Worm (Caenorhabditis elegans): ENCODE results near the gene C08B6.5.

The C08B6.5 gene

DNA sequence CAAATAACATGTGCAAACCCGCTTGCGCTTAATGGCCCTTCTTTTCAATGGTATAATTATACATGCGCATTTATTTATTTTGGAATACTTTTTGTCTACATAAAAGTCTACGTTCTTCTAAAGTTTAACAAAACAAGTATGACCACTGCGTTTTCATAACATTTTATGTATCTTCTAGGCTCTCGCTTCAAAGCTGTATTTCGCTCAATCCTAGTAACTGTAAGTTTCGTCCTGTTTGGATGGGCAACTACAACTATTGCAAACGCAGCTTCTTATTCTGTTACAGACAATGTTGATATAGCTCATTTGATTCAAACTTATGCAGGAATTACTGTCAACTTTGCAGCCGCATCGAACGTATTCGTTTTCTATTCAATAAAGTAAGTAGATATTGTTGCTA lies 32.2 kb downstream of the C08B6.5 start, which contains the start of gene srsx-27:
TSS of gene srsx-27 (plus strand) at position 301 of the 400 bp plus-strand sequence.
- no peak for TF ChIP-seq unc-62 (GFP tag; optimal IDR thresholded peaks at IDR 0.05)

DNA sequence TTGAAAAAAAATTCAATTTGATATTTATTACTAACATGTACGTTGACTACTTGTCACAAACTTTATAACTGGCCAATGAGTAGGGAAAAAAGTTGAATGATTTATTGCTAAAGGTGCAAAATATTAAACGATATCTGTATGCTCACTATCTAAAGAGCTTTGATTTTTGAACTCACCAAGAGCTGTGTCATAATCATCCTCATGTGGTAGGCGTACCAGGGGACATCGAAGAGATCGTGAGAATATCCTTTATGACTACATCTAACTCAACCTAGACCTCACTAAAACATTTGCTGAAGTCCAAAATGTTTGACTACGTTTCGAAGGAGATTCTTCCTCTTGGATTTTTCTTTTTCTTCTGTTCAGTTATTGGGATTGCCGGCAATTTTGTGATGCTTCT lies 34.7 kb downstream of the C08B6.5 start, which contains the start of gene srsx-28:
TSS of gene srsx-28 (plus strand) at position 301 of the 400 bp plus-strand sequence.
- no peak for TF ChIP-seq F16B12.6 (tag; optimal IDR thresholded peaks at IDR 0.05)
- no peak for TF ChIP-seq unc-98 (GFP tag; IDR thresholded peaks at IDR 0.05)
- no peak for TF ChIP-seq pag-3 (tag; optimal IDR thresholded peaks at IDR 0.05; ENCODE audit: borderline replicate concordance, insufficient read depth)
- TF ChIP-seq C04F5.9 (tag; optimal IDR thresholded peaks at IDR 0.05): no peak
- TF ChIP-seq unc-130 (tag; optimal IDR thresholded peaks at IDR 0.05): no peak
- no peak for TF ChIP-seq sup-37 (GFP tag; optimal IDR thresholded peaks at IDR 0.05)
- TF ChIP-seq mdl-1 (tag; optimal IDR thresholded peaks at IDR 0.05): no peak
- TF ChIP-seq irx-1 (tag; optimal IDR thresholded peaks at IDR 0.05): no peak
- no peak for TF ChIP-seq zip-4 (GFP tag; optimal IDR thresholded peaks at IDR 0.05)
- TF ChIP-seq nhr-20 (tag; optimal IDR thresholded peaks at IDR 0.05): no peak
- no peak for TF ChIP-seq hlh-4 (tag; optimal IDR thresholded peaks at IDR 0.05)
- no peak for TF ChIP-seq lin-15B (tag; optimal IDR thresholded peaks at IDR 0.05)
- no peak for TF ChIP-seq ceh-63 (GFP tag; optimal IDR thresholded peaks at IDR 0.05)
- no peak for TF ChIP-seq lsy-2 (tag; optimal IDR thresholded peaks at IDR 0.05)
- TF ChIP-seq lin-35 (GFP tag; optimal IDR thresholded peaks at IDR 0.05): no peak
- TF ChIP-seq mep-1 (tag; optimal IDR thresholded peaks at IDR 0.05): no peak
- no peak for TF ChIP-seq grh-1 (GFP tag; IDR thresholded peaks at IDR 0.05)
- no peak for TF ChIP-seq unc-30 (tag; optimal IDR thresholded peaks at IDR 0.05)
- no peak for TF ChIP-seq hpl-2 (GFP tag; optimal IDR thresholded peaks at IDR 0.05)
- TF ChIP-seq vab-15 (tag; optimal IDR thresholded peaks at IDR 0.05): no peak

DNA sequence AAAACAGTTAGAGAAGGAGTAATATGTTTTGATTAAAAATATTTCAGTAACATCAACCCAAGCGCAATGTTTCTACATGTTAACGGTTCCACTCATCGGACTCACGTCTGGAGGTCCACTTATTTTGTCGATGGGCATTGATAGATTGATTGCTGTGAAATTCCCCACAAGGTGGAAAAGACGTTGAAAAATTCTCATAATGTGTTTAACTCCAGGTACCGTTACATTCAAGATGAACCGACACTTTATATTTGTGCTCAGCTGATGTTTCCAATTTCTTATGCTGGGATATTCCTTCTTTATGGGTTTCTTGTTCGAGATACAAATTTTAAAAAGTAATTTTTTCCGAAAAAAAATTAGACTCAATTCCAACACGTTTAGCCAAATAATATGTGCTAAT lies 35.5 kb downstream of the C08B6.5 start:
- no peak for TF ChIP-seq fos-1 (tag; optimal IDR thresholded peaks at IDR 0.05)
- no peak for TF ChIP-seq skn-1 (tag; optimal IDR thresholded peaks at IDR 0.05)
- no peak for TF ChIP-seq grh-1 (GFP tag; IDR thresholded peaks at IDR 0.05)
- TF ChIP-seq sptf-1 (tag; optimal IDR thresholded peaks at IDR 0.05): no peak
- no peak for TF ChIP-seq pag-3 (tag; optimal IDR thresholded peaks at IDR 0.05; ENCODE audit: borderline replicate concordance, insufficient read depth)
- no peak for TF ChIP-seq nhr-11 (tag; optimal IDR thresholded peaks at IDR 0.05)
- no peak for TF ChIP-seq egl-27 (tag; optimal IDR thresholded peaks at IDR 0.05)
- no peak for TF ChIP-seq ztf-11 (tag; optimal IDR thresholded peaks at IDR 0.05)
- TF ChIP-seq snpc-4 (tag; optimal IDR thresholded peaks at IDR 0.05): no peak
- TF ChIP-seq mdl-1 (tag; optimal IDR thresholded peaks at IDR 0.05): no peak
- no peak for TF ChIP-seq sox-4 (tag; optimal IDR thresholded peaks at IDR 0.05)

ce11 chrV:10154698-10155097 lies 37.1 kb downstream of the C08B6.5 start, which contains the start of gene srsx-29:
srsx-29 (plus strand) TSS chrV:10154998.
- no peak for TF ChIP-seq unc-30 (tag; optimal IDR thresholded peaks at IDR 0.05)
- TF ChIP-seq ceh-82 (tag; optimal IDR thresholded peaks at IDR 0.05): no peak
- no peak for TF ChIP-seq nhr-20 (tag; optimal IDR thresholded peaks at IDR 0.05)
- no peak for TF ChIP-seq nhr-85 (tag)
- no peak for TF ChIP-seq nhr-76 (tag; optimal IDR thresholded peaks at IDR 0.05)

ce11 chrV:10158528-10158927 lies 41.0 kb downstream of the C08B6.5 start, which contains the start of gene srsx-30:
srsx-30 (plus strand) TSS chrV:10158828.
- no peak for TF ChIP-seq xbp-1 (tag; optimal IDR thresholded peaks at IDR 0.05)
- no peak for TF ChIP-seq nhr-71 (tag; optimal IDR thresholded peaks at IDR 0.05)
- no peak for TF ChIP-seq ces-1 (GFP tag; optimal IDR thresholded peaks at IDR 0.05)
- TF ChIP-seq elt-3 (tag; optimal IDR thresholded peaks at IDR 0.05): no peak
- TF ChIP-seq nhr-12 (tag; optimal IDR thresholded peaks at IDR 0.05): no peak
- no peak for TF ChIP-seq skn-1 (tag; optimal IDR thresholded peaks at IDR 0.05)
- TF ChIP-seq ztf-4 (tag; optimal IDR thresholded peaks at IDR 0.05): no peak
- TF ChIP-seq grh-1 (GFP tag; IDR thresholded peaks at IDR 0.05): no peak
- TF ChIP-seq nhr-84 (tag; optimal IDR thresholded peaks at IDR 0.05): no peak
- TF ChIP-seq ama-1 (optimal IDR thresholded peaks at IDR 0.05): no peak
